Fruit fly (Drosophila melanogaster) Kc167 (cell line): ENCODE measurements around the gene Ir93a.

Source experiments
- Myc ChIP-seq: fragments of >200 bp; optimal IDR thresholded peaks from 2 replicates; lab custom pipeline; 2017; ENCODE audit warnings: missing external identifiers
- Sin3A ChIP-seq: fragments of >200 bp; optimal IDR thresholded peaks from 2 replicates; lab custom pipeline; 2018; ENCODE audit warnings: missing external identifiers
- psq ChIP-seq: fragments of >200 bp; optimal IDR thresholded peaks from 2 replicates; lab custom pipeline; 2017; ENCODE audit warnings: missing external identifiers
- ttk ChIP-seq: sonication (Bioruptor generic); optimal IDR thresholded peaks from 2 replicates; lab custom pipeline; 2017; ENCODE audit warnings: missing external identifiers

dm6 chr3R:20891495-20891894 lies 31.8 kb upstream of the Ir93a start:
- TF ChIP-seq psq (lab: Kevin White, UChicago) = no peak
- TF ChIP-seq ttk = no peak
- TF ChIP-seq Sin3A (lab: Kevin White, UChicago) = no peak
- TF ChIP-seq Myc = no peak
